Fruit fly (Drosophila melanogaster) whole organism, embryonic: ENCODE measurements around the gene lva.

Experiments
- Aef1 ChIP-seq: fragments of 200-800 bp; sonication (Bioruptor generic); IDR thresholded peaks from 3 replicates; pipeline ENCODE4 v1.3.6; 2022; ENCODE audit warnings: missing biosample characterization, missing genetic modification characterization
- CG12942 ChIP-seq: fragments of 200-800 bp; sonication (Bioruptor generic); optimal IDR thresholded peaks from 3 replicates; lab custom pipeline; 2016; ENCODE audit warnings: missing biosample characterization, missing genetic modification characterization
- CG14860 ChIP-seq: fragments of 200-800 bp; sonication (Bioruptor generic); IDR thresholded peaks from 3 replicates; pipeline ENCODE4 v1.3.6; 2022; ENCODE audit warnings: missing biosample characterization, missing genetic modification characterization; ENCODE audit not compliant: partially characterized antibody
- CG1647 ChIP-seq: fragments of 200-800 bp; sonication (Bioruptor generic); optimal IDR thresholded peaks from 3 replicates; lab custom pipeline; 2016; ENCODE audit warnings: missing biosample characterization, missing genetic modification characterization
- CG17359 ChIP-seq: fragments of 200-800 bp; sonication (Bioruptor generic); optimal IDR thresholded peaks from 3 replicates; lab custom pipeline; 2018; ENCODE audit warnings: missing biosample characterization, mild to moderate bottlenecking, missing genetic modification characterization, moderate library complexity
- CG17385 ChIP-seq: fragments of 200-800 bp; sonication (Bioruptor generic); optimal IDR thresholded peaks from 3 replicates; lab custom pipeline; 2018; ENCODE audit warnings: missing biosample characterization, mild to moderate bottlenecking, missing genetic modification characterization
- CG1792 ChIP-seq: fragments of 200-800 bp; sonication (Bioruptor generic); optimal IDR thresholded peaks from 2 replicates; lab custom pipeline; 2016; ENCODE audit warnings: missing biosample characterization, missing genetic modification characterization
- CG2129 ChIP-seq: fragments of 200-800 bp; sonication (Bioruptor generic); IDR thresholded peaks from 2 replicates; pipeline ENCODE4 v1.3.6; 2022; ENCODE audit warnings: missing biosample characterization, missing genetic modification characterization; ENCODE audit not compliant: partially characterized antibody
- CG3065 ChIP-seq: fragments of 200-800 bp; sonication (Bioruptor generic); optimal IDR thresholded peaks from 2 replicates; lab custom pipeline; 2016; ENCODE audit warnings: missing biosample characterization, missing genetic modification characterization
- CG42726 ChIP-seq: fragments of 200-800 bp; sonication (Bioruptor generic); IDR thresholded peaks from 2 replicates; pipeline ENCODE4 v1.3.6; 2022; ENCODE audit warnings: missing biosample characterization, missing genetic modification characterization; ENCODE audit not compliant: partially characterized antibody
- CG4282 ChIP-seq: fragments of 200-800 bp; sonication (Bioruptor generic); optimal IDR thresholded peaks from 2 replicates; lab custom pipeline; 2016; ENCODE audit warnings: missing biosample characterization, missing genetic modification characterization
- CG4404 ChIP-seq: fragments of 200-800 bp; sonication (Bioruptor generic); IDR thresholded peaks from 2 replicates; pipeline ENCODE4 v1.3.6; 2022; ENCODE audit warnings: missing biosample characterization, missing genetic modification characterization
- CG4854 ChIP-seq: fragments of 200-800 bp; sonication (Bioruptor generic); optimal IDR thresholded peaks from 2 replicates; lab custom pipeline; 2016; ENCODE audit warnings: missing biosample characterization, missing genetic modification characterization, inconsistent platforms
- CG6689 ChIP-seq: fragments of 200-800 bp; sonication (Bioruptor generic); IDR thresholded peaks from 2 replicates; pipeline ENCODE4 v1.3.6; 2022; ENCODE audit warnings: missing biosample characterization, missing genetic modification characterization
- CG7786 ChIP-seq: fragments of 200-800 bp; sonication (Bioruptor generic); optimal IDR thresholded peaks from 2 replicates; lab custom pipeline; 2016; ENCODE audit warnings: missing biosample characterization, missing genetic modification characterization
- CG8290 ChIP-seq, 3 experiments: fragments of 200-800 bp; sonication (Bioruptor generic); optimal IDR thresholded peaks; 2 replicates each; lab custom pipeline; 2016 to 2019; ENCODE audit warnings: missing biosample characterization in 3 of 3, missing genetic modification characterization in 3 of 3, mild to moderate bottlenecking in 2 of 3, moderate library complexity in 1 of 3
- CG9215 ChIP-seq: fragments of 200-800 bp; sonication (Bioruptor generic); IDR thresholded peaks from 2 replicates; pipeline ENCODE4 v1.3.6; 2022; ENCODE audit warnings: missing biosample characterization, missing genetic modification characterization
- CTCF ChIP-seq: fragments of 200-800 bp; sonication (Bioruptor generic); optimal IDR thresholded peaks from 2 replicates; lab custom pipeline; 2017; ENCODE audit warnings: missing biosample characterization, mild to moderate bottlenecking, missing genetic modification characterization, moderate library complexity
- Dll ChIP-seq: fragments of 200-800 bp; sonication (Bioruptor generic); IDR thresholded peaks from 4 replicates; pipeline ENCODE4 v1.3.6; 2022; ENCODE audit warnings: missing biosample characterization, missing genetic modification characterization; ENCODE audit not compliant: partially characterized antibody
- E2f2 ChIP-seq: fragments of 200-800 bp; sonication (Bioruptor generic); IDR thresholded peaks from 2 replicates; pipeline ENCODE4 v1.3.6; 2022; ENCODE audit warnings: missing biosample characterization, missing genetic modification characterization
- Fer3 ChIP-seq: fragments of 200-800 bp; sonication (Bioruptor generic); optimal IDR thresholded peaks from 2 replicates; lab custom pipeline; 2018; ENCODE audit warnings: missing biosample characterization, mild to moderate bottlenecking, missing genetic modification characterization, moderate library complexity
- Gug ChIP-seq: fragments of 200-800 bp; sonication (Bioruptor generic); IDR thresholded peaks from 4 replicates; pipeline ENCODE4 v1.3.6; 2022; ENCODE audit warnings: missing biosample characterization, missing genetic modification characterization
- HLH3B ChIP-seq: fragments of 200-800 bp; sonication (Bioruptor generic); IDR thresholded peaks from 2 replicates; pipeline ENCODE4 v1.3.6; 2022; ENCODE audit warnings: missing biosample characterization, missing genetic modification characterization
- Hsf ChIP-seq: fragments of 200-800 bp; sonication (Bioruptor generic); optimal IDR thresholded peaks from 3 replicates; lab custom pipeline; 2016; ENCODE audit warnings: missing biosample characterization, missing genetic modification characterization
- Max ChIP-seq: fragments of 200-800 bp; sonication (Bioruptor generic); optimal IDR thresholded peaks from 2 replicates; lab custom pipeline; 2016; ENCODE audit warnings: missing biosample characterization, mild to moderate bottlenecking, missing genetic modification characterization
- Mrtf ChIP-seq: fragments of 200-800 bp; sonication (Bioruptor generic); IDR thresholded peaks from 3 replicates; pipeline ENCODE4 v1.3.6; 2022; ENCODE audit warnings: missing biosample characterization, missing genetic modification characterization
- NC2β ChIP-seq: fragments of 200-800 bp; sonication (Bioruptor generic); optimal IDR thresholded peaks from 2 replicates; lab custom pipeline; 2016; ENCODE audit warnings: missing biosample characterization, missing genetic modification characterization
- PHDP ChIP-seq: fragments of 200-800 bp; sonication (Bioruptor generic); optimal IDR thresholded peaks from 3 replicates; lab custom pipeline; 2018; ENCODE audit warnings: missing biosample characterization, mild to moderate bottlenecking, missing genetic modification characterization, moderate library complexity
- Taf1 ChIP-seq: fragments of 200-800 bp; sonication (Bioruptor generic); IDR thresholded peaks from 2 replicates; pipeline ENCODE4 v1.3.6; 2022; ENCODE audit warnings: missing biosample characterization, missing genetic modification characterization
- ash1 ChIP-seq: fragments of 200-800 bp; sonication (Bioruptor generic); optimal IDR thresholded peaks from 2 replicates; lab custom pipeline; 2018; ENCODE audit warnings: missing biosample characterization, mild to moderate bottlenecking, missing genetic modification characterization
- bigmax ChIP-seq: fragments of 200-800 bp; sonication (Bioruptor generic); optimal IDR thresholded peaks from 2 replicates; lab custom pipeline; 2018; ENCODE audit warnings: missing biosample characterization, mild to moderate bottlenecking, missing genetic modification characterization
- ci ChIP-seq: fragments of 200-800 bp; sonication (Bioruptor generic); IDR thresholded peaks from 3 replicates; pipeline ENCODE4 v1.3.6; 2022; ENCODE audit warnings: missing biosample characterization, missing genetic modification characterization
- dm ChIP-seq: fragments of 200-800 bp; sonication (Bioruptor generic); optimal IDR thresholded peaks from 3 replicates; lab custom pipeline; 2016; ENCODE audit warnings: missing biosample characterization, missing genetic modification characterization
- dpn ChIP-seq, 2 experiments: fragments of 200-800 bp; sonication (Bioruptor generic); optimal IDR thresholded peaks; 3 replicates each; lab custom pipeline; 2016; ENCODE audit warnings: missing biosample characterization in 2 of 2, missing genetic modification characterization in 2 of 2
- en ChIP-seq: fragments of 200-800 bp; sonication (Bioruptor generic); optimal IDR thresholded peaks from 2 replicates; lab custom pipeline; 2016; ENCODE audit warnings: missing biosample characterization, missing genetic modification characterization
- fd64A ChIP-seq: fragments of 200-800 bp; sonication (Bioruptor generic); optimal IDR thresholded peaks from 3 replicates; lab custom pipeline; 2018; ENCODE audit warnings: missing biosample characterization, mild to moderate bottlenecking, missing genetic modification characterization
- gsb ChIP-seq: fragments of 200-800 bp; sonication (Bioruptor generic); IDR thresholded peaks from 2 replicates; pipeline ENCODE4 v1.3.6; 2022; ENCODE audit warnings: missing biosample characterization, missing genetic modification characterization
- h ChIP-seq: fragments of >200 bp; optimal IDR thresholded peaks from 2 replicates; lab custom pipeline; 2017
- her ChIP-seq: fragments of 200-800 bp; sonication (Bioruptor generic); optimal IDR thresholded peaks from 2 replicates; lab custom pipeline; 2016; ENCODE audit warnings: missing biosample characterization, missing genetic modification characterization
- ind ChIP-seq: fragments of 200-800 bp; sonication (Bioruptor generic); optimal IDR thresholded peaks from 3 replicates; lab custom pipeline; 2016; ENCODE audit warnings: missing biosample characterization, missing genetic modification characterization
- lbe ChIP-seq: fragments of 200-800 bp; sonication (Bioruptor generic); optimal IDR thresholded peaks from 2 replicates; lab custom pipeline; 2016; ENCODE audit warnings: missing biosample characterization, mild to moderate bottlenecking, missing genetic modification characterization
- lov ChIP-seq, 2 experiments: fragments of 200-800 bp in 1 of 2; fragments of >200 bp in 1 of 2; sonication (Bioruptor generic) in 1 of 2; IDR thresholded peaks in 1 of 2; optimal IDR thresholded peaks in 1 of 2; 2 replicates in 1 of 2; 3 replicates in 1 of 2; pipeline versions ENCODE4 v1.3.6 to Lab custom; 2017 to 2022; ENCODE audit warnings: missing biosample characterization in 1 of 2, missing genetic modification characterization in 1 of 2
- mld ChIP-seq: fragments of 200-800 bp; sonication (Bioruptor generic); IDR thresholded peaks from 3 replicates; pipeline ENCODE4 v1.3.6; 2022; ENCODE audit warnings: missing biosample characterization, missing genetic modification characterization; ENCODE audit not compliant: partially characterized antibody
- onecut ChIP-seq: fragments of 200-800 bp; sonication (Bioruptor generic); IDR thresholded peaks from 2 replicates; pipeline ENCODE4 v1.3.6; 2022; ENCODE audit warnings: missing biosample characterization, missing genetic modification characterization
- sens-2 ChIP-seq: fragments of 200-800 bp; sonication (Bioruptor generic); IDR thresholded peaks from 2 replicates; pipeline ENCODE4 v1.3.6; 2022; ENCODE audit warnings: missing biosample characterization, missing genetic modification characterization
- ssp ChIP-seq: fragments of 200-800 bp; sonication (Bioruptor generic); IDR thresholded peaks from 2 replicates; pipeline ENCODE4 v1.3.6; 2022; ENCODE audit warnings: missing biosample characterization, missing genetic modification characterization
- stwl ChIP-seq: fragments of 200-800 bp; sonication (Bioruptor generic); optimal IDR thresholded peaks from 3 replicates; lab custom pipeline; 2018; ENCODE audit warnings: missing biosample characterization, mild to moderate bottlenecking, missing genetic modification characterization, moderate library complexity
- tx ChIP-seq: fragments of 200-800 bp; sonication (Bioruptor generic); optimal IDR thresholded peaks from 2 replicates; lab custom pipeline; 2016; ENCODE audit warnings: missing biosample characterization, missing genetic modification characterization
- unc-4 ChIP-seq: fragments of 200-800 bp; sonication (Bioruptor generic); IDR thresholded peaks from 2 replicates; pipeline ENCODE4 v1.3.6; 2022; ENCODE audit warnings: missing biosample characterization, missing genetic modification characterization; ENCODE audit not compliant: partially characterized antibody
- wek ChIP-seq: fragments of 200-800 bp; sonication (Bioruptor generic); optimal IDR thresholded peaks from 3 replicates; lab custom pipeline; 2018; ENCODE audit warnings: missing biosample characterization, mild to moderate bottlenecking, missing genetic modification characterization, moderate library complexity

The lva gene

dm6 chrX:3968346-3969044 lies 3.4 kb upstream of the lva start, which contains the start of gene CG6428 (continued):
- TF ChIP-seq ssp (GFP tag; lab: Robert Waterston, UW) (peak; percentile 19; the same call in 1 of the 2 replicates), CG6689 (GFP tag; lab: Robert Waterston, UW) (no peak; the same call in 1 of the 2 replicates), h (no peak), CG7786 (GFP tag; lab: Kevin White, UChicago) (no peak), tx (GFP tag; lab: Kevin White, UChicago) (no peak), fd64A (GFP tag; lab: Kevin White, UChicago) (no peak), Hsf (GFP tag; lab: Kevin White, UChicago) (peak; percentile 30), her (GFP tag; lab: Kevin White, UChicago) (no peak), dm (GFP tag; lab: Kevin White, UChicago) (no peak), Mrtf (no peak), en (GFP tag; lab: Kevin White, UChicago) (no peak), onecut (GFP tag; lab: Robert Waterston, UW) (no peak), sens-2 (GFP tag; lab: Robert Waterston, UW) (no peak), ash1 (GFP tag; lab: Kevin White, UChicago) (no peak), CG9215 (no peak), mld (GFP tag; lab: Robert Waterston, UW) (no peak), bigmax (GFP tag; lab: Kevin White, UChicago) (no peak), dpn (GFP tag; optimal IDR thresholded peaks at IDR 0.05; lab: Kevin White, UChicago) (peak; percentile 17 to 29), E2f2 (peak; percentile 87), Taf1 (GFP tag; lab: Robert Waterston, UW) (no peak), CG42726 (GFP tag; lab: Robert Waterston, UW) (0 out of 2 replicates have a peak, but pooled peaks have one; percentile 45), Dll (peak; percentile 79), lbe (GFP tag; lab: Kevin White, UChicago) (no peak), CTCF (GFP tag; lab: Kevin White, UChicago) (peak; percentile 49), CG1647 (peak; percentile 20), HLH3B (GFP tag; lab: Robert Waterston, UW) (no peak), stwl (tag; lab: Kevin White, UChicago) (peak; percentile 80), CG12942 (GFP tag; lab: Kevin White, UChicago) (peak; percentile 42), CG17359 (no peak), ind (GFP tag; lab: Kevin White, UChicago) (peak; percentile 47), NC2β (GFP tag; lab: Kevin White, UChicago) (no peak), gsb (GFP tag; lab: Robert Waterston, UW) (no peak), Aef1 (GFP tag; lab: Robert Waterston, UW) (0 out of 3 replicates have a peak, but pooled peaks have one; percentile 29), CG14860 (no peak), Gug (GFP tag; lab: Robert Waterston, UW) (peak; percentile 57; the same call in 1 of the 4 replicates), CG8290 (GFP tag; optimal IDR thresholded peaks at IDR 0.05; lab: Kevin White, UChicago) (peak; percentile 21), CG8290 (tag; optimal IDR thresholded peaks at IDR 0.05; lab: Kevin White, UChicago) (peak in 1 of 2 experiments; percentile 60), CG2129 (GFP tag; lab: Robert Waterston, UW) (no peak), CG4404 (no peak), CG4854 (GFP tag; lab: Kevin White, UChicago) (no peak), CG1792 (GFP tag; lab: Kevin White, UChicago) (no peak), wek (GFP tag; lab: Kevin White, UChicago) (no peak), PHDP (peak; percentile 31), unc-4 (peak; percentile 71), Max (GFP tag; lab: Kevin White, UChicago) (no peak), Fer3 (tag; lab: Kevin White, UChicago) (no peak), CG3065 (GFP tag; lab: Kevin White, UChicago) (no peak), CG17385 (GFP tag; lab: Kevin White, UChicago) (peak; percentile 5), ci (GFP tag; lab: Robert Waterston, UW) (0 out of 3 replicates have a peak, but pooled peaks have one; percentile 36), CG4282 (GFP tag; lab: Kevin White, UChicago) (no peak), lov (optimal IDR thresholded peaks at IDR 0.05; lab: Kevin White, UChicago) (no peak), lov (GFP tag; IDR thresholded peaks at IDR 0.05; lab: Robert Waterston, UW) (no peak)
